Fruit fly (Drosophila melanogaster): ENCODE measurements around the gene slmo.

slmo gene

dm6 chr2L:6051212-6051621 lies 2.7 kb upstream of the slmo start:
- TF ChIP-seq CG33017 (tag; optimal IDR thresholded peaks at IDR 0.05) (peak; percentile 96), toe (GFP tag; optimal IDR thresholded peaks at IDR 0.05) (peak; percentile 90), cic (GFP tag; optimal IDR thresholded peaks at IDR 0.05) (peak; percentile 60), tj (GFP tag; optimal IDR thresholded peaks at IDR 0.05) (peak; percentile 71), CG12768 (GFP tag; optimal IDR thresholded peaks at IDR 0.05) (peak; percentile 90), CG5204 (GFP tag; optimal IDR thresholded peaks at IDR 0.05) (no peak), Crg-1 (GFP tag; optimal IDR thresholded peaks at IDR 0.05) (peak; percentile 34), bab1 (GFP tag; optimal IDR thresholded peaks at IDR 0.05) (peak; percentile 95), cnc (optimal IDR thresholded peaks at IDR 0.05) (no peak), Hr96 (GFP tag; optimal IDR thresholded peaks at IDR 0.05) (peak; percentile 95), ovo (GFP tag; optimal IDR thresholded peaks at IDR 0.05) (peak; percentile 3), CG11617 (GFP tag; optimal IDR thresholded peaks at IDR 0.05) (peak; percentile 94), CG1620 (GFP tag; optimal IDR thresholded peaks at IDR 0.05) (peak; percentile 57), kay (GFP tag; ENCODE audit: borderline replicate concordance) (no peak), CG14711 (tag; optimal IDR thresholded peaks at IDR 0.05) (peak; percentile 88), pad (GFP tag; optimal IDR thresholded peaks at IDR 0.05) (peak; percentile 59), CG7045 (GFP tag; optimal IDR thresholded peaks at IDR 0.05) (peak; percentile 94), CG7101 (tag; optimal IDR thresholded peaks at IDR 0.05) (peak; percentile 94), Mnt (GFP tag; optimal IDR thresholded peaks at IDR 0.05) (peak; percentile 66), Clk (GFP tag; optimal IDR thresholded peaks at IDR 0.05) (peak; percentile 47)

dm6 chr2L:6050575-6050974 lies 2.1 kb upstream of the slmo start, which contains the start of gene CG9135:
CG9135 (plus strand) TSS chr2L:6050800.
- no peak for TF ChIP-seq cic (GFP tag; optimal IDR thresholded peaks at IDR 0.05)
- no peak for TF ChIP-seq kay (GFP tag; ENCODE audit: borderline replicate concordance)
- no peak for TF ChIP-seq Mnt (GFP tag; optimal IDR thresholded peaks at IDR 0.05)
- TF ChIP-seq Crg-1 (GFP tag; optimal IDR thresholded peaks at IDR 0.05) = no peak
- no peak for TF ChIP-seq ovo (GFP tag; optimal IDR thresholded peaks at IDR 0.05)
- no peak for TF ChIP-seq CG1620 (GFP tag; optimal IDR thresholded peaks at IDR 0.05)
- peak; percentile 24 for TF ChIP-seq bab1 (GFP tag; optimal IDR thresholded peaks at IDR 0.05)

dm6 chr2L:6047528-6048160 lies 862 bp downstream of the slmo start, which contains the start of gene IPIP:
IPIP (plus strand) TSS chr2L:6048002.
- TF ChIP-seq Clk (GFP tag; optimal IDR thresholded peaks at IDR 0.05) = no peak
- TF ChIP-seq Hr96 (GFP tag; optimal IDR thresholded peaks at IDR 0.05) = peak; percentile 3
- peak; percentile 54 for TF ChIP-seq CG7101 (tag; optimal IDR thresholded peaks at IDR 0.05)
- peak; percentile 2 for TF ChIP-seq cic (GFP tag; optimal IDR thresholded peaks at IDR 0.05)
- peak; percentile 91 for TF ChIP-seq Mnt (GFP tag; optimal IDR thresholded peaks at IDR 0.05)
- peak; percentile 72 for TF ChIP-seq bab1 (GFP tag; optimal IDR thresholded peaks at IDR 0.05)
- TF ChIP-seq toe (GFP tag; optimal IDR thresholded peaks at IDR 0.05) = no peak
- TF ChIP-seq CG5204 (GFP tag; optimal IDR thresholded peaks at IDR 0.05) = no peak
- no peak for TF ChIP-seq Crg-1 (GFP tag; optimal IDR thresholded peaks at IDR 0.05)
- TF ChIP-seq CG11617 (GFP tag; optimal IDR thresholded peaks at IDR 0.05) = peak; percentile 35
- TF ChIP-seq pad (GFP tag; optimal IDR thresholded peaks at IDR 0.05) = peak; percentile 44
- no peak for TF ChIP-seq cnc (optimal IDR thresholded peaks at IDR 0.05)
- no peak for TF ChIP-seq CG33017 (tag; optimal IDR thresholded peaks at IDR 0.05)
- peak; percentile 20 for TF ChIP-seq CG14711 (tag; optimal IDR thresholded peaks at IDR 0.05)
- TF ChIP-seq kay (GFP tag; ENCODE audit: borderline replicate concordance) = no peak
- TF ChIP-seq CG12768 (GFP tag; optimal IDR thresholded peaks at IDR 0.05) = peak; percentile 32
- TF ChIP-seq CG1620 (GFP tag; optimal IDR thresholded peaks at IDR 0.05) = peak; percentile 17
- no peak for TF ChIP-seq CG7045 (GFP tag; optimal IDR thresholded peaks at IDR 0.05)
- TF ChIP-seq ovo (GFP tag; optimal IDR thresholded peaks at IDR 0.05) = peak; percentile 43
- peak; percentile 25 for TF ChIP-seq tj (GFP tag; optimal IDR thresholded peaks at IDR 0.05)

- TF ChIP-seq Hr96 (GFP tag; optimal IDR thresholded peaks at IDR 0.05) (no peak), CG33017 (tag; optimal IDR thresholded peaks at IDR 0.05) (no peak), CG7101 (tag; optimal IDR thresholded peaks at IDR 0.05) (no peak), CG11617 (GFP tag; optimal IDR thresholded peaks at IDR 0.05) (no peak), cnc (optimal IDR thresholded peaks at IDR 0.05) (no peak), Mnt (GFP tag; optimal IDR thresholded peaks at IDR 0.05) (no peak), pad (GFP tag; optimal IDR thresholded peaks at IDR 0.05) (no peak), kay (GFP tag; ENCODE audit: borderline replicate concordance) (no peak), tj (GFP tag; optimal IDR thresholded peaks at IDR 0.05) (no peak), cic (GFP tag; optimal IDR thresholded peaks at IDR 0.05) (no peak), ovo (GFP tag; optimal IDR thresholded peaks at IDR 0.05) (no peak), CG14711 (tag; optimal IDR thresholded peaks at IDR 0.05) (no peak), toe (GFP tag; optimal IDR thresholded peaks at IDR 0.05) (no peak)
Observed at dm6 chr2L:6046865-6047264, 1.6 kb downstream of the slmo start.

- TF ChIP-seq cic (GFP tag; optimal IDR thresholded peaks at IDR 0.05) (peak; percentile 69), tj (GFP tag; optimal IDR thresholded peaks at IDR 0.05) (peak; percentile 97), toe (GFP tag; optimal IDR thresholded peaks at IDR 0.05) (no peak), Clk (GFP tag; optimal IDR thresholded peaks at IDR 0.05) (peak; percentile 12), CG5204 (GFP tag; optimal IDR thresholded peaks at IDR 0.05) (no peak), kay (GFP tag; ENCODE audit: borderline replicate concordance) (no peak), CG1620 (GFP tag; optimal IDR thresholded peaks at IDR 0.05) (peak; percentile 69), pad (GFP tag; optimal IDR thresholded peaks at IDR 0.05) (peak; percentile 100), CG14711 (tag; optimal IDR thresholded peaks at IDR 0.05) (peak; percentile 75), CG12768 (GFP tag; optimal IDR thresholded peaks at IDR 0.05) (peak; percentile 62), cnc (optimal IDR thresholded peaks at IDR 0.05) (no peak), bab1 (GFP tag; optimal IDR thresholded peaks at IDR 0.05) (peak; percentile 62), CG33017 (tag; optimal IDR thresholded peaks at IDR 0.05) (peak; percentile 76), CG7045 (GFP tag; optimal IDR thresholded peaks at IDR 0.05) (peak; percentile 38), ovo (GFP tag; optimal IDR thresholded peaks at IDR 0.05) (no peak), Hr96 (GFP tag; optimal IDR thresholded peaks at IDR 0.05) (peak; percentile 72), Crg-1 (GFP tag; optimal IDR thresholded peaks at IDR 0.05) (peak; percentile 89), CG11617 (GFP tag; optimal IDR thresholded peaks at IDR 0.05) (peak; percentile 73), Mnt (GFP tag; optimal IDR thresholded peaks at IDR 0.05) (peak; percentile 85), CG7101 (tag; optimal IDR thresholded peaks at IDR 0.05) (peak; percentile 85)
Observed at dm6 chr2L:6045972-6046718, 2.4 kb downstream of the slmo start, which contains the start of gene Pfas. Pfas (minus strand) TSS chr2L:6046050.

Measured in whole organism, adult.